Fruit fly (Drosophila melanogaster): ENCODE measurements around the gene CG17648.

CG17648 gene

dm6 chr2L:1729607-1730011 is 22.5 kb upstream of the CG17648 start, which contains the start of the genes Eno and CG31937 (continued):
- TF ChIP-seq CG15514 (GFP tag; optimal IDR thresholded peaks at IDR 0.05): peak; percentile 52
- TF ChIP-seq Lpt (GFP tag; optimal IDR thresholded peaks at IDR 0.05): no peak
- peak; percentile 54 for TF ChIP-seq CG34376 (GFP tag; optimal IDR thresholded peaks at IDR 0.05)
- peak; percentile 1 for TF ChIP-seq Atf-2 (GFP tag; optimal IDR thresholded peaks at IDR 0.05)
- TF ChIP-seq CG7786 (GFP tag; optimal IDR thresholded peaks at IDR 0.05): peak; percentile 67
- peak; percentile 44 for TF ChIP-seq CG4424 (GFP tag; optimal IDR thresholded peaks at IDR 0.05)
- TF ChIP-seq CG1603 (tag; optimal IDR thresholded peaks at IDR 0.05): peak; percentile 42
- no peak for TF ChIP-seq CG10267 (tag; optimal IDR thresholded peaks at IDR 0.05)
- no peak for TF ChIP-seq wek (GFP tag; optimal IDR thresholded peaks at IDR 0.05)
- peak; percentile 3 for TF ChIP-seq Side (GFP tag; optimal IDR thresholded peaks at IDR 0.05)
- no peak for TF ChIP-seq dm (GFP tag; optimal IDR thresholded peaks at IDR 0.05)
- peak; percentile 32 for TF ChIP-seq Hr3 (GFP tag; optimal IDR thresholded peaks at IDR 0.05)
- TF ChIP-seq tio (GFP tag; optimal IDR thresholded peaks at IDR 0.05): peak; percentile 29
- no peak for TF ChIP-seq sc (optimal IDR thresholded peaks at IDR 0.05)
- no peak for TF ChIP-seq sc (GFP tag; optimal IDR thresholded peaks at IDR 0.05)
- no peak for TF ChIP-seq CG9797 (GFP tag; optimal IDR thresholded peaks at IDR 0.05)
- TF ChIP-seq CG7839 (tag; optimal IDR thresholded peaks at IDR 0.05): peak; percentile 47
- peak; percentile 31 for TF ChIP-seq CG18011 (GFP tag; optimal IDR thresholded peaks at IDR 0.05)
- peak; percentile 40 for TF ChIP-seq CG8089 (GFP tag; optimal IDR thresholded peaks at IDR 0.05)
- TF ChIP-seq zen (tag; optimal IDR thresholded peaks at IDR 0.05): no peak
- TF ChIP-seq Xrp1 (GFP tag; IDR thresholded peaks at IDR 0.05): peak; percentile 51; the same call in 1 of the 2 replicates
- TF ChIP-seq MTF-1 (GFP tag; optimal IDR thresholded peaks at IDR 0.05; ENCODE audit: borderline replicate concordance): no peak
- peak; percentile 11 for TF ChIP-seq eyg (GFP tag; optimal IDR thresholded peaks at IDR 0.05)
- TF ChIP-seq CG7963 (GFP tag; IDR thresholded peaks at IDR 0.05; ENCODE audit: partially characterized antibody): no peak
- peak; percentile 61 for TF ChIP-seq CG6689 (GFP tag; IDR thresholded peaks at IDR 0.05)
- TF ChIP-seq CG18599 (GFP tag; optimal IDR thresholded peaks at IDR 0.05): peak; percentile 39
- no peak for TF ChIP-seq CG15479 (GFP tag; optimal IDR thresholded peaks at IDR 0.05)
- peak; percentile 32 for TF ChIP-seq Max (GFP tag; optimal IDR thresholded peaks at IDR 0.05)
- no peak for TF ChIP-seq CG10462 (GFP tag; optimal IDR thresholded peaks at IDR 0.05)
- TF ChIP-seq CG3995 (GFP tag; optimal IDR thresholded peaks at IDR 0.05): peak; percentile 98
- TF ChIP-seq CG10431 (GFP tag; optimal IDR thresholded peaks at IDR 0.05): no peak
- no peak for TF ChIP-seq Ravus (GFP tag; IDR thresholded peaks at IDR 0.05)
- TF ChIP-seq CG18476 (GFP tag; optimal IDR thresholded peaks at IDR 0.05): no peak
- TF ChIP-seq insv (GFP tag; optimal IDR thresholded peaks at IDR 0.05): no peak
- no peak for TF ChIP-seq repo (GFP tag; optimal IDR thresholded peaks at IDR 0.05)
- 0 out of 2 replicates have a peak, but pooled peaks have one; percentile 14 for TF ChIP-seq wor (GFP tag; IDR thresholded peaks at IDR 0.05)
- TF ChIP-seq Jarid2 (GFP tag; optimal IDR thresholded peaks at IDR 0.05): peak; percentile 4
- peak; percentile 48 for TF ChIP-seq CG13287 (GFP tag; IDR thresholded peaks at IDR 0.05; ENCODE audit: partially characterized antibody)
- no peak for TF ChIP-seq CG14050 (GFP tag; IDR thresholded peaks at IDR 0.05)
- TF ChIP-seq Spps (tag; optimal IDR thresholded peaks at IDR 0.05): no peak
- TF ChIP-seq Sry-β (GFP tag; optimal IDR thresholded peaks at IDR 0.05): peak; percentile 90
- TF ChIP-seq maf-S (GFP tag; optimal IDR thresholded peaks at IDR 0.05): peak; percentile 5
- no peak for TF ChIP-seq Mes4 (GFP tag; optimal IDR thresholded peaks at IDR 0.05)
- TF ChIP-seq CG7556 (GFP tag; optimal IDR thresholded peaks at IDR 0.05): peak; percentile 37
- TF ChIP-seq ac (GFP tag; optimal IDR thresholded peaks at IDR 0.05): no peak
- peak; percentile 46; the same call in 1 of the 3 replicates for TF ChIP-seq H15 (GFP tag; IDR thresholded peaks at IDR 0.05)
- no peak for TF ChIP-seq z (GFP tag; IDR thresholded peaks at IDR 0.05)
- TF ChIP-seq Poxn (GFP tag; IDR thresholded peaks at IDR 0.05): no peak
- TF ChIP-seq onecut (GFP tag; IDR thresholded peaks at IDR 0.05): peak; percentile 14; the same call in 1 of the 2 replicates
- no peak for TF ChIP-seq peb (GFP tag; IDR thresholded peaks at IDR 0.05)
- peak; percentile 59 for TF ChIP-seq tgo (GFP tag; IDR thresholded peaks at IDR 0.05)
